Worm (Caenorhabditis elegans): ENCODE results near the gene F20D12.12.

F20D12.12 gene

DNA sequence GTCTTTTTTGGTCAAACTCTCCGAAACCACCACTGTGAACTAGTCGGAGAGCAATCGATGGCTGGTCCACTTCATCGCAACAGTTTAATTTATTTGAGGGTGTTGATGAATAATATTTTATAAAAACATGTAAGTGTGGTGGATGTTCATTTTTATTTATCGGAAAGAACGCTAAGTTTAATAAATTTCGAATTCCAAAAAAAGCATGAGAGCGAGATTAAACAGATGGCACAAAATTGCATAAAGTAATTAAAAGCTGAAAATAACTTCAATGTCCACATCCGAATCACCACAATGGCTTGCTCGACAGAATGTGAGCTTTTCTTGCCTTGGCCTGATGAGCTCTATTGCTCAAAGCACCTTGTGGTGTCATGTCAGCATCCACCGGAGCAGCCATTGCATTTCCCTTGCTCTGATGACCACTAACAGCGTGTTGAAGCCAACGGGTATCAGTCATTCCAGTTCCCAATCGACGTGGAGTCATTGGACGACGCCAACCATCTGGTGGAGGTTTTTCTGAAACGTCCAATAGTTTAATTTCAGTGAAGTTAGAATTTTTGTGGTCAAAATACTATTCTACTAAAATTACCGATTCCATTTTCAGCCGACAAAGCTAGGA lies 36.6 kb downstream of the F20D12.12 start:
- 0 out of 2 replicates have a peak, but pooled peaks have one; percentile 11 for TF ChIP-seq flt-1 (GFP tag; IDR thresholded peaks at IDR 0.05)
- TF ChIP-seq cog-1 (tag; optimal IDR thresholded peaks at IDR 0.05): no peak

DNA sequence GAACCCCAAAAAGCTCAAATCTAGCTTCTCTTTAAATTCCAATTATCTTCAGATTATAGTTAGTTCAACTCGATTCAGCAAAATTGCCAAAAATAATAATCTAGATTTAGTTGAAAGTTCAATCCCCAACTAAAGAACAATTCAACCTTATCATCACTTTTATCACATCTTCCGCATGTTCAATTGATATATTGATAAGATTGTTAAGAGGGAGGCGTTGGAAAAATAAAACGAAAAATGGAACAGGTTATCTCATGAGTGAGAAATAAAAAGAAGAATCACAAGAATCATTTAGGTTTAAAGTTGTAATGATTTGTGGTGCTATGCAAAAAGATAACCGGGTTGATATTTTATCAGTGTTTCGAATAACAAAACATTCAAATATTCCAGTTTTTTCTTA lies 38.5 kb downstream of the F20D12.12 start:
- no peak for TF ChIP-seq cog-1 (tag; optimal IDR thresholded peaks at IDR 0.05)
- TF ChIP-seq klf-2 (GFP tag; conservative IDR thresholded peaks at IDR 0.05): no peak
- no peak for TF ChIP-seq ref-1 (GFP tag; conservative IDR thresholded peaks at IDR 0.05)
- TF ChIP-seq flt-1 (GFP tag; IDR thresholded peaks at IDR 0.05): no peak
- no peak for TF ChIP-seq ztf-29 (GFP tag; IDR thresholded peaks at IDR 0.05)
- TF ChIP-seq ztf-23 (GFP tag; IDR thresholded peaks at IDR 0.05): no peak
- no peak for TF ChIP-seq med-1 (GFP tag; optimal IDR thresholded peaks at IDR 0.05; ENCODE audit: insufficient read depth)
- no peak for TF ChIP-seq tab-1 (GFP tag; IDR thresholded peaks at IDR 0.05)
- TF ChIP-seq T22C8.4 (GFP tag; IDR thresholded peaks at IDR 0.05): no peak

DNA sequence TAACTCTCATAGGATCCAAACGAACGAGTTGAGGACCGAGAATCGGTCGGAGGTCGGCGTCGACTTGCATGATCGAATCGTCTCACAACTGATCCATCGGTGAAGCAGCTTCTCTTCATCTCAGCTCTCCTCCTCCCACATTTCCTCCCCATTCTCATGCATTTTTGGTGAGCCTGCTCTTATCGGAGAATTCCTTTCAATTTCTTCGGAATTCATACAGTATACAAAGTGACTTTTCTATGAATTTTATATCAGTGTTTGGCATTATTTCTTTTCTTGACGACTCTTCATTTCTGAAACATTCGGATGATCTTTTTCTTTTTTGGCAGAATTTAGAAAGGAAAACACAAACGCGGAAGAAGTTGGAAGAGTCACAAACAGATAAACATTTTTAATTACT lies 39.8 kb downstream of the F20D12.12 start, which contains the start of gene mec-17:
Gene mec-17, minus strand, starts transcription at position 101 of the 400 bp plus-strand sequence.
- TF ChIP-seq cog-1 (tag; optimal IDR thresholded peaks at IDR 0.05): no peak

DNA sequence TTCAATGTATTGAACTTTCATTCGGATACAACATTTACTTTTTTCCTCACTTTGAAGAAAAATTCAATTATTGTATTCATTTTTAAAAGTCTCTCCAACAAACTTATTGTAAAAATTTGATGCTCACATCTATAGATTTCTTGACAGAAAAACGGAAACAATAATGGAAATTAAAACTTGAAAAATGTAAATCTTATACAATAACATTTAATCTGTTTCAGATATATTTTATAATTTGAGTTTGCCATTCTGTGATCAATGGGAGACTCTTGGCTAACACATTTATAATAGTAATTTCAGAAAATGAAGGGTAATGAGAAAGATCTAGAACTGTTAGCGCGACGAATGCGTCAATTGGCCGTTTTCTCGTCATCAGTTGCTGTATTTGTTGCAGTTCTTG lies 41.1 kb downstream of the F20D12.12 start, which contains the start of gene col-115:
Gene col-115, plus strand, starts transcription at position 301 of the 400 bp plus-strand sequence.
- TF ChIP-seq ztf-29 (GFP tag; IDR thresholded peaks at IDR 0.05) (no peak), cog-1 (tag; optimal IDR thresholded peaks at IDR 0.05) (no peak), tab-1 (GFP tag; IDR thresholded peaks at IDR 0.05) (no peak), flt-1 (GFP tag; IDR thresholded peaks at IDR 0.05) (no peak), ref-1 (GFP tag; conservative IDR thresholded peaks at IDR 0.05) (no peak), T22C8.4 (GFP tag; IDR thresholded peaks at IDR 0.05) (no peak), med-1 (GFP tag; optimal IDR thresholded peaks at IDR 0.05; ENCODE audit: insufficient read depth) (no peak), klf-2 (GFP tag; conservative IDR thresholded peaks at IDR 0.05) (no peak), ztf-23 (GFP tag; IDR thresholded peaks at IDR 0.05) (no peak)

DNA sequence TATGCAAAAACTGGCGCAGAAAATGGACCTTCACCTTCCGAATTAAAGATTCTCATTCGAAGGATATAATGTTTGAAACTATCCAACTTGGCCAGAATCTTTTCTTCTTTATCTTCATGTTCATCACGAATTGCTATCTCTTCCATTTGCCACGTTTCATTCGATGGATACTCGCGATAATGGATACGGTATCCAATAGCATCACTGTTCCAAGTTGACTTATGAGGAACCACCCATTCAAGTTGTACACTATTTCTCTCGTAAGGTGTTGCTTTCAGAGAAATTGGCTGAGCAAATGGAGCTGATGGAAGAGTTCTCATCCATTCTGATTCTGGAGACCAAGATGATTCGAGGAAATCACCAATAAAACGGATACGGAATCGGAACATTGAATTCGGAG lies 47.5 kb downstream of the F20D12.12 start:
- TF ChIP-seq klf-2 (GFP tag; conservative IDR thresholded peaks at IDR 0.05): no peak
- TF ChIP-seq med-1 (GFP tag; optimal IDR thresholded peaks at IDR 0.05; ENCODE audit: insufficient read depth): no peak
- no peak for TF ChIP-seq ref-1 (GFP tag; conservative IDR thresholded peaks at IDR 0.05)
- TF ChIP-seq T22C8.4 (GFP tag; IDR thresholded peaks at IDR 0.05): no peak
- no peak for TF ChIP-seq cog-1 (tag; optimal IDR thresholded peaks at IDR 0.05)
- no peak for TF ChIP-seq ztf-29 (GFP tag; IDR thresholded peaks at IDR 0.05)
- no peak for TF ChIP-seq tab-1 (GFP tag; IDR thresholded peaks at IDR 0.05)
- no peak for TF ChIP-seq ztf-23 (GFP tag; IDR thresholded peaks at IDR 0.05)
- TF ChIP-seq flt-1 (GFP tag; IDR thresholded peaks at IDR 0.05): no peak
